Worm (Caenorhabditis elegans): ENCODE data around the gene C38H2.2.

DNA sequence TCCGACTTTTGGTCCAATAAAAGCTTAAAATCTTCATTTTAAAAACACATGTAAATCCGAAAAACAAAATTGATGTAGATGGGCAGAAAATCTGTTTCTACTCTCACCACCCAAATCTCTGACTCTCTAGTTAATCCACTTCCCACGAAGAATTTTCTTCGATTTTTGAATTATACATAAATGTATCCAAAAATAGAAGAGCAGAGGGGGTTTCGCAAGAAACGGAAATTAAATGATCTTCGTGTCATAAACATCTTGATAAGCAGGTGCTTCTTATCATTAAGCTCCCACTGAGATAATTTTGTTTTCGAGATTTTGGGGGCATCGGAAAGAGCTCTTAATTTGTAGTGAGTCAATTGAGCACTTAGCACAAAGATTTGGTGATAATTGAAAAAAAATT lies 8.0 kb downstream of the C38H2.2 start:
- no peak for TF ChIP-seq elt-2 (tag; optimal IDR thresholded peaks at IDR 0.05)
- no peak for TF ChIP-seq F13H6.1 (tag; optimal IDR thresholded peaks at IDR 0.05)
- TF ChIP-seq pqm-1 (tag; optimal IDR thresholded peaks at IDR 0.05): no peak
- TF ChIP-seq ceh-9 (tag; optimal IDR thresholded peaks at IDR 0.05): no peak
- TF ChIP-seq ceh-31 (tag; optimal IDR thresholded peaks at IDR 0.05): no peak
- no peak for TF ChIP-seq unc-3 (GFP tag; conservative IDR thresholded peaks at IDR 0.05)
- no peak for TF ChIP-seq unc-3 (tag; optimal IDR thresholded peaks at IDR 0.05)
- TF ChIP-seq Y22D7AL.16 (tag; optimal IDR thresholded peaks at IDR 0.05): no peak
